Fruit fly (Drosophila melanogaster) whole organism, embryonic: ENCODE data around the gene ana1.

Experiments used
- ATbp ChIP-seq: fragments of 200-800 bp; sonication (Bioruptor generic); optimal IDR thresholded peaks from 2 replicates; lab custom pipeline; 2017; ENCODE audit warnings: missing biosample characterization, mild to moderate bottlenecking, missing genetic modification characterization, missing genetic modification reagents
- Aef1 ChIP-seq: fragments of 200-800 bp; sonication (Bioruptor generic); IDR thresholded peaks from 3 replicates; pipeline ENCODE4 v1.3.6; 2022; ENCODE audit warnings: missing biosample characterization, missing genetic modification characterization
- CG10147 ChIP-seq: fragments of 200-800 bp; sonication (Bioruptor generic); optimal IDR thresholded peaks from 2 replicates; lab custom pipeline; 2019; ENCODE audit warnings: missing biosample characterization, mild to moderate bottlenecking, missing genetic modification characterization, moderate library complexity
- CG10654 ChIP-seq: fragments of 200-800 bp; sonication (Bioruptor generic); optimal IDR thresholded peaks from 2 replicates; lab custom pipeline; 2016; ENCODE audit warnings: missing biosample characterization, missing genetic modification characterization
- CG11695 ChIP-seq: fragments of 200-800 bp; sonication (Bioruptor generic); IDR thresholded peaks from 3 replicates; pipeline ENCODE4 v1.3.6; 2022; ENCODE audit warnings: missing biosample characterization, missing genetic modification characterization
- CG12391 ChIP-seq: fragments of 200-800 bp; sonication (Bioruptor generic); optimal IDR thresholded peaks from 3 replicates; lab custom pipeline; 2018; ENCODE audit warnings: missing biosample characterization, mild to moderate bottlenecking, missing genetic modification characterization, moderate library complexity
- CG12769 ChIP-seq: fragments of 200-800 bp; sonication (Bioruptor generic); optimal IDR thresholded peaks from 2 replicates; lab custom pipeline; 2019; ENCODE audit warnings: missing biosample characterization, mild to moderate bottlenecking, missing genetic modification characterization, moderate library complexity
- CG13287 ChIP-seq: fragments of 200-800 bp; sonication (Bioruptor generic); IDR thresholded peaks from 2 replicates; pipeline ENCODE4 v1.3.6; 2022; ENCODE audit warnings: missing biosample characterization, missing genetic modification characterization; ENCODE audit not compliant: partially characterized antibody
- CG13424 ChIP-seq: fragments of 200-800 bp; sonication (Bioruptor generic); optimal IDR thresholded peaks from 2 replicates; lab custom pipeline; 2019; ENCODE audit warnings: missing biosample characterization, mild to moderate bottlenecking, missing genetic modification characterization, moderate library complexity
- CG14441 ChIP-seq: fragments of 200-800 bp; sonication (Bioruptor generic); IDR thresholded peaks from 2 replicates; pipeline ENCODE4 v1.3.6; 2022; ENCODE audit warnings: missing biosample characterization, missing genetic modification characterization
- CG14860 ChIP-seq: fragments of 200-800 bp; sonication (Bioruptor generic); IDR thresholded peaks from 3 replicates; pipeline ENCODE4 v1.3.6; 2022; ENCODE audit warnings: missing biosample characterization, missing genetic modification characterization; ENCODE audit not compliant: partially characterized antibody
- CG15514 ChIP-seq: fragments of 200-800 bp; sonication (Bioruptor generic); optimal IDR thresholded peaks from 3 replicates; lab custom pipeline; 2017; ENCODE audit warnings: missing biosample characterization, missing genetic modification characterization, mild to moderate bottlenecking, moderate library complexity, missing genetic modification reagents
- CG3847 ChIP-seq: fragments of 200-800 bp; sonication (Bioruptor generic); IDR thresholded peaks from 2 replicates; pipeline ENCODE4 v1.3.6; 2022; ENCODE audit warnings: missing biosample characterization, missing genetic modification characterization
- CG43689 ChIP-seq: fragments of 200-800 bp; sonication (Bioruptor generic); IDR thresholded peaks from 2 replicates; pipeline ENCODE4 v1.3.6; 2022; ENCODE audit warnings: missing biosample characterization, missing genetic modification characterization
- CG4617 ChIP-seq: fragments of 200-800 bp; sonication (Bioruptor generic); optimal IDR thresholded peaks from 3 replicates; lab custom pipeline; 2016; ENCODE audit warnings: missing biosample characterization, missing genetic modification characterization, borderline replicate concordance
- CG5180 ChIP-seq: fragments of 200-800 bp; sonication (Bioruptor generic); optimal IDR thresholded peaks from 3 replicates; lab custom pipeline; 2017; ENCODE audit warnings: missing biosample characterization, missing genetic modification characterization, mild to moderate bottlenecking, moderate library complexity, missing genetic modification reagents
- CG6654 ChIP-seq: fragments of 200-800 bp; sonication (Bioruptor generic); optimal IDR thresholded peaks from 2 replicates; lab custom pipeline; 2017; ENCODE audit warnings: missing biosample characterization, mild to moderate bottlenecking, missing genetic modification characterization
- CG6765 ChIP-seq: fragments of 200-800 bp; sonication (Bioruptor generic); optimal IDR thresholded peaks from 3 replicates; lab custom pipeline; 2017; ENCODE audit warnings: missing biosample characterization, mild to moderate bottlenecking, missing genetic modification characterization
- CG7745 ChIP-seq: fragments of 200-800 bp; sonication (Bioruptor generic); optimal IDR thresholded peaks from 2 replicates; lab custom pipeline; 2018; ENCODE audit warnings: missing biosample characterization, mild to moderate bottlenecking, missing genetic modification characterization, moderate library complexity
- CG7839 ChIP-seq: fragments of 200-800 bp; sonication (Bioruptor generic); optimal IDR thresholded peaks from 3 replicates; lab custom pipeline; 2018; ENCODE audit warnings: missing biosample characterization, mild to moderate bottlenecking, missing genetic modification characterization, moderate library complexity
- CG8290 ChIP-seq, 3 experiments: fragments of 200-800 bp; sonication (Bioruptor generic); optimal IDR thresholded peaks; 2 replicates each; lab custom pipeline; 2016 to 2019; ENCODE audit warnings: missing biosample characterization in 3 of 3, missing genetic modification characterization in 3 of 3, mild to moderate bottlenecking in 2 of 3, moderate library complexity in 1 of 3
- Deaf1 ChIP-seq: fragments of 200-800 bp; optimal IDR thresholded peaks from 3 replicates; lab custom pipeline; 2019; ENCODE audit warnings: missing biosample characterization, mild to moderate bottlenecking, missing genetic modification characterization, moderate library complexity
- Dfd ChIP-seq, 2 experiments: fragments of >200 bp; optimal IDR thresholded peaks; 2 replicates each; lab custom pipeline; 2017; ENCODE audit warnings: missing biosample characterization in 2 of 2, missing genetic modification characterization in 2 of 2
- Ets97D ChIP-seq: fragments of 200-800 bp; sonication (Bioruptor generic); optimal IDR thresholded peaks from 3 replicates; lab custom pipeline; 2016; ENCODE audit warnings: missing biosample characterization, missing genetic modification characterization
- H2.0 ChIP-seq: fragments of 200-800 bp; sonication (Bioruptor generic); IDR thresholded peaks from 2 replicates; pipeline ENCODE4 v1.3.6; 2022; ENCODE audit warnings: missing biosample characterization, missing genetic modification characterization
- Hmr ChIP-seq: fragments of 200-800 bp; sonication (Bioruptor generic); optimal IDR thresholded peaks from 3 replicates; lab custom pipeline; 2017; ENCODE audit warnings: mild to moderate bottlenecking, missing biosample characterization, missing genetic modification reagents, missing genetic modification characterization
- NC2α ChIP-seq: fragments of 200-800 bp; sonication (Bioruptor generic); optimal IDR thresholded peaks from 2 replicates; lab custom pipeline; 2016; ENCODE audit warnings: missing biosample characterization, missing genetic modification characterization
- Poxn ChIP-seq: fragments of 200-800 bp; sonication (Bioruptor generic); IDR thresholded peaks from 2 replicates; pipeline ENCODE4 v1.3.6; 2022; ENCODE audit warnings: missing biosample characterization, missing genetic modification characterization
- Ravus ChIP-seq: fragments of 200-800 bp; sonication (Bioruptor generic); IDR thresholded peaks from 2 replicates; pipeline ENCODE4 v1.3.6; 2022; ENCODE audit warnings: missing biosample characterization, missing genetic modification characterization
- Sox100B ChIP-seq: fragments of 200-800 bp; sonication (Bioruptor generic); optimal IDR thresholded peaks from 3 replicates; lab custom pipeline; 2018; ENCODE audit warnings: missing biosample characterization, mild to moderate bottlenecking, missing genetic modification characterization
- Sry-δ ChIP-seq: fragments of 200-800 bp; sonication (Bioruptor generic); optimal IDR thresholded peaks from 2 replicates; lab custom pipeline; 2016; ENCODE audit warnings: missing biosample characterization, missing genetic modification characterization
- amos ChIP-seq: fragments of 200-800 bp; sonication (Bioruptor generic); IDR thresholded peaks from 2 replicates; pipeline ENCODE4 v1.3.6; 2022; ENCODE audit warnings: missing biosample characterization, missing genetic modification characterization; ENCODE audit not compliant: partially characterized antibody
- ase ChIP-seq: fragments of 200-800 bp; sonication (Bioruptor generic); IDR thresholded peaks from 3 replicates; pipeline ENCODE4 v1.3.6; 2022; ENCODE audit warnings: missing biosample characterization, missing genetic modification characterization
- emc ChIP-seq: fragments of 200-800 bp; sonication (Bioruptor generic); optimal IDR thresholded peaks from 2 replicates; lab custom pipeline; 2016; ENCODE audit warnings: missing biosample characterization, missing genetic modification characterization
- gcm ChIP-seq: fragments of 200-800 bp; sonication (Bioruptor generic); optimal IDR thresholded peaks from 2 replicates; lab custom pipeline; 2019; ENCODE audit warnings: missing biosample characterization, mild to moderate bottlenecking, missing genetic modification characterization, moderate library complexity
- gcm2 ChIP-seq: fragments of 200-800 bp; sonication (Bioruptor generic); optimal IDR thresholded peaks from 2 replicates; lab custom pipeline; 2016; ENCODE audit warnings: missing biosample characterization, missing genetic modification characterization
- klu ChIP-seq: fragments of 200-800 bp; sonication (Bioruptor generic); IDR thresholded peaks from 2 replicates; pipeline ENCODE4 v1.3.6; 2022; ENCODE audit warnings: missing biosample characterization, missing genetic modification characterization
- kni ChIP-seq: fragments of 200-800 bp; sonication (Bioruptor generic); optimal IDR thresholded peaks from 3 replicates; lab custom pipeline; 2017; ENCODE audit warnings: mild to moderate bottlenecking, missing biosample characterization, missing genetic modification reagents, missing genetic modification characterization
- knrl ChIP-seq: fragments of 200-800 bp; sonication (Bioruptor generic); IDR thresholded peaks from 3 replicates; pipeline ENCODE4 v1.3.6; 2022; ENCODE audit warnings: missing biosample characterization, missing genetic modification characterization; ENCODE audit not compliant: partially characterized antibody
- lbe ChIP-seq: fragments of 200-800 bp; sonication (Bioruptor generic); optimal IDR thresholded peaks from 2 replicates; lab custom pipeline; 2016; ENCODE audit warnings: missing biosample characterization, mild to moderate bottlenecking, missing genetic modification characterization
- lmd ChIP-seq: fragments of 200-800 bp; sonication (Bioruptor generic); IDR thresholded peaks from 2 replicates; pipeline ENCODE4 v1.3.6; 2022; ENCODE audit warnings: missing biosample characterization, missing genetic modification characterization
- luna ChIP-seq: fragments of 200-800 bp; sonication (Bioruptor generic); optimal IDR thresholded peaks from 2 replicates; lab custom pipeline; 2016; ENCODE audit warnings: missing biosample characterization, missing genetic modification characterization
- mirr ChIP-seq: fragments of 200-800 bp; sonication (Bioruptor generic); optimal IDR thresholded peaks from 3 replicates; lab custom pipeline; 2018; ENCODE audit warnings: missing biosample characterization, mild to moderate bottlenecking, missing genetic modification characterization
- oc ChIP-seq: fragments of 200-800 bp; sonication (Bioruptor generic); optimal IDR thresholded peaks from 2 replicates; lab custom pipeline; 2018; ENCODE audit warnings: missing biosample characterization, mild to moderate bottlenecking, missing genetic modification characterization, moderate library complexity
- org-1 ChIP-seq: fragments of 200-800 bp; sonication (Bioruptor generic); optimal IDR thresholded peaks from 2 replicates; lab custom pipeline; 2017; ENCODE audit warnings: missing biosample characterization, missing genetic modification characterization
- pzg ChIP-seq: fragments of 200-800 bp; sonication (Bioruptor generic); optimal IDR thresholded peaks from 3 replicates; lab custom pipeline; 2018; ENCODE audit warnings: missing biosample characterization, mild to moderate bottlenecking, missing genetic modification characterization, moderate library complexity
- stc ChIP-seq: fragments of 200-800 bp; sonication (Bioruptor generic); IDR thresholded peaks from 2 replicates; pipeline ENCODE4 v1.3.6; 2022; ENCODE audit warnings: missing biosample characterization, missing genetic modification characterization
- toy ChIP-seq: fragments of 200-800 bp; sonication (Bioruptor generic); IDR thresholded peaks from 2 replicates; pipeline ENCODE4 v1.3.6; 2022; ENCODE audit warnings: missing biosample characterization, missing genetic modification characterization
- trem ChIP-seq: fragments of 200-800 bp; optimal IDR thresholded peaks from 3 replicates; lab custom pipeline; 2019; ENCODE audit warnings: missing biosample characterization, mild to moderate bottlenecking, missing genetic modification characterization, moderate library complexity
- zen2 ChIP-seq: fragments of 200-800 bp; sonication (Bioruptor generic); IDR thresholded peaks from 3 replicates; pipeline ENCODE4 v1.3.6; 2022; ENCODE audit warnings: missing biosample characterization, missing genetic modification characterization; ENCODE audit not compliant: partially characterized antibody

The ana1 gene

dm6 chr3R:24527845-24528244 is 2.5 kb upstream of the ana1 start, which contains the start of gene CG6607 (continued):
- TF ChIP-seq gcm (GFP tag; lab: Kevin White, UChicago) (no peak), knrl (GFP tag; lab: Robert Waterston, UW) (0 out of 3 replicates have a peak, but pooled peaks have one; percentile 23), pzg (peak; percentile 66), Sox100B (GFP tag; lab: Kevin White, UChicago) (no peak), kni (no peak), CG3847 (GFP tag; lab: Robert Waterston, UW) (no peak), mirr (GFP tag; lab: Kevin White, UChicago) (no peak), emc (no peak), CG12769 (tag; lab: Kevin White, UChicago) (no peak), Hmr (GFP tag; lab: Kevin White, UChicago) (no peak), NC2α (GFP tag; lab: Kevin White, UChicago) (no peak), CG15514 (peak; percentile 27), Poxn (GFP tag; lab: Robert Waterston, UW) (no peak), CG13424 (tag; lab: Kevin White, UChicago) (no peak), CG12391 (tag; lab: Kevin White, UChicago) (no peak), stc (GFP tag; lab: Robert Waterston, UW) (no peak), oc (no peak), CG14860 (no peak), CG6765 (GFP tag; lab: Kevin White, UChicago) (no peak), CG10654 (GFP tag; lab: Kevin White, UChicago) (no peak), CG7839 (no peak), CG7745 (tag; lab: Kevin White, UChicago) (no peak), CG13287 (GFP tag; lab: Robert Waterston, UW) (peak; percentile 77), zen2 (peak; percentile 64), lbe (no peak), org-1 (GFP tag; lab: Kevin White, UChicago) (no peak), Ets97D (GFP tag; lab: Kevin White, UChicago) (peak; percentile 52), CG4617 (GFP tag; lab: Kevin White, UChicago) (peak; percentile 72), Ravus (GFP tag; lab: Robert Waterston, UW) (no peak), ATbp (no peak), klu (GFP tag; lab: Robert Waterston, UW) (no peak), H2.0 (no peak), trem (tag; lab: Kevin White, UChicago) (peak; percentile 67), Aef1 (GFP tag; lab: Robert Waterston, UW) (no peak), CG6654 (GFP tag; lab: Kevin White, UChicago) (no peak), CG11695 (no peak), luna (GFP tag; lab: Kevin White, UChicago) (no peak), Dfd (GFP tag; optimal IDR thresholded peaks at IDR 0.05; lab: Kevin White, UChicago) (no peak), ase (no peak), Deaf1 (no peak), CG8290 (GFP tag; optimal IDR thresholded peaks at IDR 0.05; lab: Kevin White, UChicago) (no peak), CG8290 (tag; optimal IDR thresholded peaks at IDR 0.05; lab: Kevin White, UChicago) (no peak), CG10147 (GFP tag; lab: Kevin White, UChicago) (no peak), gcm2 (GFP tag; lab: Kevin White, UChicago) (no peak), CG14441 (GFP tag; lab: Robert Waterston, UW) (no peak), CG43689 (GFP tag; lab: Robert Waterston, UW) (no peak), Sry-δ (peak; percentile 10), CG5180 (GFP tag; lab: Kevin White, UChicago) (no peak), toy (GFP tag; lab: Robert Waterston, UW) (no peak), amos (peak; percentile 43; the same call in 1 of the 2 replicates), lmd (no peak)
